Fruit fly (Drosophila melanogaster): ENCODE data around the gene CG11550.

DNA sequence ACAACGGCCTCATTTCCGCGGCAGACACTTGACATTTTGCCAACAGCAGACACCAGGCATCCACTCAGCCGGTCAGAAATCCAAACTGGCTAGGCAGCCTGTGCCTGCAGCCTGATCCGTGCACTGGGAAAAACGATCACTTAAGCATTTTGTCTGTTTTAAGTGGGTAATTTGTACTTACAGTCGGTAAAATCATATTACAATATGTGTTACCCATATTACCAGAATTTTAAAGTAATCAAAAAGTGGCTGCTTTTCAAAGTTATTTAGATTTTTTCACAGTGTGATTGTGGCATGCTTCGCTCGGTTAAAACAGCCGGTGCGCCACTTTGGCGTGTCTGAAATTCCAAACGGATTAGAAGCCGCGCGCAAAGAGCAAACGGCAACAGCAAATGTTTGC lies 1.1 kb upstream of the CG11550 start:
- TF ChIP-seq Sin3A (optimal IDR thresholded peaks at IDR 0.05) (no peak), h (optimal IDR thresholded peaks at IDR 0.05) (no peak), insv (optimal IDR thresholded peaks at IDR 0.05) (no peak), psq (optimal IDR thresholded peaks at IDR 0.05) (no peak), Myc (optimal IDR thresholded peaks at IDR 0.05) (no peak)
